Worm (Caenorhabditis elegans): ENCODE measurements around the gene ttr-40.

ttr-40 gene

ce11 chrV:9355371-9355770, at the start of gene ttr-40:
Gene ttr-40 (minus strand): TSS chrV:9355471.
- TF ChIP-seq gmeb-1 (tag; optimal IDR thresholded peaks at IDR 0.05) (no peak), lin-39 (tag; optimal IDR thresholded peaks at IDR 0.05) (no peak), sem-4 (tag; optimal IDR thresholded peaks at IDR 0.05) (no peak), nhr-6 (tag; optimal IDR thresholded peaks at IDR 0.05) (no peak), aly-2 (tag; optimal IDR thresholded peaks at IDR 0.05) (no peak), nhr-23 (tag; optimal IDR thresholded peaks at IDR 0.05) (no peak), lsy-2 (tag; optimal IDR thresholded peaks at IDR 0.05) (no peak), ztf-4 (tag; optimal IDR thresholded peaks at IDR 0.05) (no peak), ceh-16 (tag; optimal IDR thresholded peaks at IDR 0.05) (no peak), snpc-4 (tag; optimal IDR thresholded peaks at IDR 0.05) (no peak)

DNA sequence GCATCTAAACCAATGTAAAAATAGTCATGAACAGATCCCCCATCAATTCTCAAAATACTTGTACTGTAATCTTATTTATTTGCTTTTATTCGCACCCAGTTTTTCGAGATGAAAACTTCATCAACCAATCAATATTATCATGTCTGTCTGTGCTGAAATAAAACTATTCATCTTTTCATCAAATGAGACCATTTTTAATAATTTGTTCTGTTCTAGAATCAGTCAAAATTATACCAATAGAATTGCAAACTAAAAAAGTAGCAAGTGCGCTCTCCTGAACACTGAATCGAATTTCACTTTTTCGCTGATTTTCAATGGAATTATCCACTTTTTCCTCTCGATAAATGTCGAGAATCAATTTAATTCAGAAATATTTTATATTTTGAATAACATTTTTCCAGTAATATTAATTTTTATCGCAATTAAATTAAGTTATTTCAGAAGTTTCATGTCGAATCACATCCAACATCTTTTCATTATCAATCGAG, 44.7 kb upstream of the ttr-40 start, which contains the start of gene trpp-4:
Gene trpp-4, plus strand, starts transcription at position 442 of the 488 bp plus-strand sequence.
- TF ChIP-seq sma-3 (GFP tag; optimal IDR thresholded peaks at IDR 0.05): no peak
- TF ChIP-seq C34F6.9 (tag; optimal IDR thresholded peaks at IDR 0.05): peak; percentile 12
- TF ChIP-seq blmp-1 (tag; optimal IDR thresholded peaks at IDR 0.05; ENCODE audit: insufficient read depth): peak; percentile 63

- TF ChIP-seq nhr-21 (tag; optimal IDR thresholded peaks at IDR 0.05): no peak
- no peak for TF ChIP-seq nhr-10 (tag; optimal IDR thresholded peaks at IDR 0.05)
- peak; percentile 35 for TF ChIP-seq nhr-25 (tag; optimal IDR thresholded peaks at IDR 0.05)
- TF ChIP-seq F13H6.1 (tag; optimal IDR thresholded peaks at IDR 0.05): no peak
These were observed 39.8 kb upstream of the ttr-40 start for ce11 chrV:9394938-9395639.

DNA sequence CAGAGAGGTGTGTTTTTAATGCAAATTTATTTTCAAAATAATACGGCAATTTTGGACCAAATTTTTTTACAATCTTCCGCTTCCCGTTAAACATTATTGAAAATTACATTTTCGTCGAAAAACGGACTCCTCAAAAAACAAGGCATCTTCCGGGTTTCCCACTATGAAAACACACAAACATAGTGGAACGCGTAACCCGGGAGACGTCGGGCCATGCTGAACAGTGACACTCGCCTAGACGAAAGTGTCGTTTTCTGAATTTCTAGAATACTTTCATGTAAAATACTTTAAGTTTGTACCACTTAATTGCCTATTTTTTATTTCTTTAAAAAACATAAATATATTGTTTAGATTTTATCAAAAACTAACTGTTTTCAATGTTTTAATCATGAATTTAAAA, 36.7 kb upstream of the ttr-40 start:
- no peak for TF ChIP-seq egl-27 (tag; optimal IDR thresholded peaks at IDR 0.05)
- peak; percentile 95 for TF ChIP-seq snpc-4 (tag; optimal IDR thresholded peaks at IDR 0.05)

DNA sequence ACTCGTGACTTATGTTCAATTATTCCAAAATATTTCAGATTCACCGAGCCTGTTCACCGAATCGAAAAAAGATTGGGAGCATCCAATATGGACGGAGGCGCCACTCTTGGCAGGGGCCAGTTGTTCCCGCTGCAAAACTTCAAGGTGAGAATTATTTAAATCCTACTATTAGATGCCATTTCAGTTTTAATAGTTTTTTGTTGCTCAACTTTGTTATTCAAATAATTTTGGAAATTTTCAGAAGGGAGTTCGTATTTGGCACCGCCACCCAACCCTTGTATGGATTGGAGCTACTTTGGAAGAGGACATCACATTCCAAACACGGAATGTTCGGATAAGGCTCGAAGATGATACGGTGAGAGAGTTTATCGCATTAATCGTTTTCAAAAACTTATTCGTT, 30.9 kb upstream of the ttr-40 start, which contains the start of gene hum-2:
Gene hum-2, plus strand, starts transcription at position 33 of the 400 bp plus-strand sequence.
- TF ChIP-seq peb-1 (tag; optimal IDR thresholded peaks at IDR 0.05): no peak

- no peak for TF ChIP-seq sem-4 (tag; optimal IDR thresholded peaks at IDR 0.05)
- no peak for TF ChIP-seq unc-39 (tag; optimal IDR thresholded peaks at IDR 0.05)
- TF ChIP-seq unc-55 (GFP tag; optimal IDR thresholded peaks at IDR 0.05): no peak
- no peak for TF ChIP-seq peb-1 (tag; optimal IDR thresholded peaks at IDR 0.05)
- no peak for TF ChIP-seq lin-13 (GFP tag; optimal IDR thresholded peaks at IDR 0.05)
- TF ChIP-seq mbf-1 (tag; optimal IDR thresholded peaks at IDR 0.05): no peak
These were observed 29.7 kb upstream of the ttr-40 start for ce11 chrV:9384949-9385348.

DNA sequence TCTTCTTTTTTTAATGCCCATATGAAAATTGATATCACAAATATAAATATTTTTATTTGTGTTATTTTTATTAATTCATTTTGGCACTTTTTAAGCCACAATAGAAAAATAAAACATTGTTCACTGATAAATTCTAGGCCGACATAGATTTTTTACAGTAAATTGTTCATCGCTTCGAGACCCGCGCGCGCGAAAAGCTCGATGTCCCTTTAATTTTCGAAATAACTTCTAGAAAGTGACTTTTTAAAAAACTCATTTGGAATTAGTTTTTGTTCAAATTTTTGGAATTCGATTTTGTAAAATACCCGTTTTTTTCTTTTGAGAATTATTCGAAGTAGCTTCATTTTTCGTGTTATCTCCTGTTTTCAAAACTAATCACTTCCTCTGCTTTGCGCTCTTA, 29.1 kb upstream of the ttr-40 start:
- no peak for TF ChIP-seq R02D3.7 (tag; optimal IDR thresholded peaks at IDR 0.05)
- TF ChIP-seq lin-11 (tag; optimal IDR thresholded peaks at IDR 0.05): no peak
- TF ChIP-seq mdl-1 (tag; optimal IDR thresholded peaks at IDR 0.05): no peak
- TF ChIP-seq ztf-11 (tag; optimal IDR thresholded peaks at IDR 0.05): no peak

DNA sequence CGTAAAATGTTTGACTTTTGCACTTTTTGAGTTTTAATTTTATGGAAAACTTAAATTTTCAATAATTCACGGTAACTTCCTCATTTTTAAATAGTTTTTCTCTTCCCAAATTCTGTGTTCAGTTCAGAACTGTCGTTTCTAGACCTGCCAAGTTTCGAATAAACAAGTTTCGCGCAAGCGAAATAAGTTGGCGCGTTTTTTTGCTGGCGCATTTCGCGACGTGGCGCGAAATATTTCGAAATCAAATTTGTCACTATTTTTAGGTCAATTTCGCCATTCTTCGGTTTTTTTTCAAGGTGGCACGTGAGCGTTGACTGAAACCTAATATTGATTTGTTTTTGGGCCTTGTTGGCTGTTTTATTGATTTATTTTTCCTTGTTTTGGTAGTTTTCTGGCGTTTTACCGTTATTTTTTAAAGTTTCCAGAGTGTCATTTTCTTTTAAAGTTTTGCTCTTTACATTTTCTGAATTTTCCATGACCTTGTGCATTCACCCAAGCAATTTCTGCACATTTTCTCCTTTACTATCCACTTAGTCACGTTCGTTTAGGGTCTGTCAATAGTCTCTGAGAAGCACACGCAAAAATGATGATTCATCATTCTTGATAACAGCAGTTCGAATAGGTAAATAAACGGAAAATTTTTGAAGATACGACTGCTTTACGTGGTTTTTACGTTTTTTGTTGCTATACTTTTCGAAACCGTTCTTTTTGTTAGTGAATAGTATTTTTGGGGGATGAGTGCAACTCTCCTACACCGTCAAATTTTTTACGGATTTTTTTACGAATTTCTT, 27.5 kb upstream of the ttr-40 start:
- TF ChIP-seq ZK546.5 (tag; optimal IDR thresholded peaks at IDR 0.05): no peak
- TF ChIP-seq crh-2 (tag; optimal IDR thresholded peaks at IDR 0.05): peak; percentile 10
- TF ChIP-seq fos-1 (tag; optimal IDR thresholded peaks at IDR 0.05): peak; percentile 76

All from whole organism, L2 larva.